Fruit fly (Drosophila melanogaster): ENCODE results near the gene CG17270.

The CG17270 gene

dm6 chr3R:20818689-20819088 is at the start of gene CG17270:
Gene CG17270, minus strand, starts transcription at chr3R:20818929.
- TF ChIP-seq CG8478 (optimal IDR thresholded peaks at IDR 0.05) (no peak), CTCF (optimal IDR thresholded peaks at IDR 0.05) (no peak)

- TF ChIP-seq CTCF (optimal IDR thresholded peaks at IDR 0.05) (no peak), CG8478 (optimal IDR thresholded peaks at IDR 0.05) (no peak)
Observed at dm6 chr3R:20866204-20866603, 47.5 kb upstream of the CG17270 start, which contains the start of gene KaiR1D. Gene KaiR1D, minus strand, starts transcription at chr3R:20866231.

- TF ChIP-seq CTCF (optimal IDR thresholded peaks at IDR 0.05) = no peak
- TF ChIP-seq CG8478 (optimal IDR thresholded peaks at IDR 0.05) = no peak
Observed at dm6 chr3R:20859845-20860244, 41.1 kb upstream of the CG17270 start, which contains the start of gene Ir93a. Gene Ir93a, minus strand, starts transcription at chr3R:20859945.

- TF ChIP-seq CG8478 (optimal IDR thresholded peaks at IDR 0.05) (no peak), CTCF (optimal IDR thresholded peaks at IDR 0.05) (peak; percentile 39 to 41)
Observed at dm6 chr3R:20850395-20851039, 31.8 kb upstream of the CG17270 start, which contains the start of gene RpS30. Gene RpS30, plus strand, starts transcription at chr3R:20850516.

- TF ChIP-seq CTCF (optimal IDR thresholded peaks at IDR 0.05) (no peak), CG8478 (optimal IDR thresholded peaks at IDR 0.05) (no peak)
Observed at dm6 chr3R:20846768-20847167, 28.0 kb upstream of the CG17270 start, which contains the start of gene CG15696. Gene CG15696, plus strand, starts transcription at chr3R:20847068.

dm6 chr3R:20846316-20846715 is 27.6 kb upstream of the CG17270 start:
- TF ChIP-seq CG8478 (optimal IDR thresholded peaks at IDR 0.05) (no peak), CTCF (optimal IDR thresholded peaks at IDR 0.05) (no peak)

dm6 chr3R:20845493-20845892 is 26.8 kb upstream of the CG17270 start:
- no peak for TF ChIP-seq CTCF (optimal IDR thresholded peaks at IDR 0.05)
- TF ChIP-seq CG8478 (optimal IDR thresholded peaks at IDR 0.05) = no peak

dm6 chr3R:20841840-20842239 is 23.1 kb upstream of the CG17270 start, which contains the start of gene CG15695:
Gene CG15695, plus strand, starts transcription at chr3R:20842140.
- no peak for TF ChIP-seq CG8478 (optimal IDR thresholded peaks at IDR 0.05)
- TF ChIP-seq CTCF (optimal IDR thresholded peaks at IDR 0.05) = no peak

- TF ChIP-seq CG8478 (optimal IDR thresholded peaks at IDR 0.05) = no peak
- no peak for TF ChIP-seq CTCF (optimal IDR thresholded peaks at IDR 0.05)
Observed at dm6 chr3R:20838787-20839186, 20.1 kb upstream of the CG17270 start.

dm6 chr3R:20837242-20837664 is 18.5 kb upstream of the CG17270 start:
- TF ChIP-seq CG8478 (optimal IDR thresholded peaks at IDR 0.05) (no peak), CTCF (optimal IDR thresholded peaks at IDR 0.05) (no peak)

- TF ChIP-seq CG8478 (optimal IDR thresholded peaks at IDR 0.05) (no peak), CTCF (optimal IDR thresholded peaks at IDR 0.05) (no peak)
Observed at dm6 chr3R:20836257-20836856, 17.6 kb upstream of the CG17270 start.

dm6 chr3R:20835531-20835930 is 16.8 kb upstream of the CG17270 start:
- TF ChIP-seq CG8478 (optimal IDR thresholded peaks at IDR 0.05) (no peak), CTCF (optimal IDR thresholded peaks at IDR 0.05) (no peak)

dm6 chr3R:20834770-20835183 is 16.0 kb upstream of the CG17270 start:
- TF ChIP-seq CG8478 (optimal IDR thresholded peaks at IDR 0.05) (no peak), CTCF (optimal IDR thresholded peaks at IDR 0.05) (no peak)

- no peak for TF ChIP-seq CTCF (optimal IDR thresholded peaks at IDR 0.05)
- TF ChIP-seq CG8478 (optimal IDR thresholded peaks at IDR 0.05) = no peak
Observed at dm6 chr3R:20833664-20834063, 14.9 kb upstream of the CG17270 start.

- TF ChIP-seq CTCF (optimal IDR thresholded peaks at IDR 0.05) (peak in 1 of 2 experiments; percentile 41), CG8478 (optimal IDR thresholded peaks at IDR 0.05) (no peak)
Observed at dm6 chr3R:20832689-20833524, 14.2 kb upstream of the CG17270 start, which contains the start of gene Synd. Gene Synd, plus strand, starts transcription at chr3R:20832799.
